Worm (Caenorhabditis elegans): ENCODE measurements around the gene clec-158.

Gene clec-158

ce11 chrIII:6816930-6817329 lies 42.5 kb downstream of the clec-158 start, which contains the start of gene F28F5.4:
Gene F28F5.4 (minus strand): TSS chrIII:6817033.
- TF ChIP-seq ceh-83 (GFP tag; optimal IDR thresholded peaks at IDR 0.05) (no peak), unc-39 (tag; optimal IDR thresholded peaks at IDR 0.05) (no peak), elt-3 (tag; optimal IDR thresholded peaks at IDR 0.05) (no peak), hlh-1 (tag; optimal IDR thresholded peaks at IDR 0.05) (no peak), flh-1 (GFP tag; optimal IDR thresholded peaks at IDR 0.05) (no peak), pha-4 (tag; optimal IDR thresholded peaks at IDR 0.05) (no peak), zip-8 (tag; optimal IDR thresholded peaks at IDR 0.05) (no peak), lsy-2 (tag; optimal IDR thresholded peaks at IDR 0.05) (no peak), unc-120 (tag; optimal IDR thresholded peaks at IDR 0.05; ENCODE audit: poor library complexity, severe bottlenecking) (no peak), lin-13 (tag; optimal IDR thresholded peaks at IDR 0.05) (no peak), sem-2 (GFP tag; optimal IDR thresholded peaks at IDR 0.05) (no peak), ham-2 (GFP tag; optimal IDR thresholded peaks at IDR 0.05) (no peak), mab-5 (tag; optimal IDR thresholded peaks at IDR 0.05) (no peak), unc-62 (GFP tag; optimal IDR thresholded peaks at IDR 0.05) (no peak), ceh-39 (tag; optimal IDR thresholded peaks at IDR 0.05) (no peak), tbx-8 (GFP tag; optimal IDR thresholded peaks at IDR 0.05) (no peak), cnd-1 (tag; optimal IDR thresholded peaks at IDR 0.05) (no peak), nhr-28 (tag; optimal IDR thresholded peaks at IDR 0.05) (no peak)

Data from whole organism, mixed stage, embryonic.